Worm (Caenorhabditis elegans) whole organism, early embryonic: ENCODE data around the gene clec-72.

ENCODE experiments used
- ama-1 ChIP-seq: fragments of 150-350 bp; optimal IDR thresholded peaks from 2 replicates; lab custom pipeline; 2014
- ceh-13 ChIP-seq: fragments of 200-800 bp; sonication (Bioruptor generic); optimal IDR thresholded peaks from 2 replicates; lab custom pipeline; 2018; ENCODE audit warnings: mild to moderate bottlenecking, missing genetic modification characterization, missing compliant biosample characterization
- scrt-1 ChIP-seq: fragments of 200-800 bp; sonication (Bioruptor generic); IDR thresholded peaks from 2 replicates; pipeline ENCODE4 v1.3.6; 2022; ENCODE audit warnings: missing genetic modification characterization, missing compliant biosample characterization
- tbx-37 ChIP-seq: fragments of 200-800 bp; sonication (Bioruptor generic); conservative IDR thresholded peaks from 2 replicates; pipeline ENCODE4 v1.3.6; 2022; ENCODE audit warnings: missing genetic modification reagents, missing genetic modification characterization, missing compliant biosample characterization

DNA sequence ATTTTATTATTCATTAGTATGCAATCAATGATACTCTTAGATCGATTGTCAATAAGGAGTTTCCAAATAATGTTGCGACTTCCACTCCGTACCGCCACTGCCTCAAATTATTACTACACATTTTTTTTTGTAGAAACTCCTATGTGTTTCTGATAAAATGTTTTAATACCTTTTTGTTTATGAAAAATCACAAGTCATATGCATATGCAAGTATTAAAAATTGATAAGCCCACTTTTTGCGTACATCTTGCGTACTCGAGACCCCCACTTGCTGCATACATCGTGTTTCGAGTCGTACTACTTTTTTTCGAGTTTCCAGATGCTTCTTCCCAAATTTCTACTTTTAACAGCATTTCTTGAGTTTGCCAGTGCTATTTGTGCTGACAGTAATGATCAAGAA, 20.4 kb downstream of the clec-72 start, which contains the start of gene clec-76:
- TF ChIP-seq scrt-1: no peak
- no peak for TF ChIP-seq ama-1 (lab: Kevin White, UChicago)
- TF ChIP-seq tbx-37: no peak
- TF ChIP-seq ceh-13 (GFP tag; lab: Kevin White, UChicago): no peak
